Worm (Caenorhabditis elegans) whole organism, L4 larva: ENCODE data around the gene rpn-9.

Experiments used
- T26A8.4 ChIP-seq: fragments of 200-800 bp; sonication (Bioruptor generic); IDR thresholded peaks from 2 replicates; pipeline ENCODE4 v1.3.6; 2022; ENCODE audit warnings: missing genetic modification characterization, missing compliant biosample characterization
- ZK546.5 ChIP-seq, 2 experiments: sonication (generic microtip); optimal IDR thresholded peaks; 2 replicates each; lab custom pipeline; 2017; ENCODE audit warnings: missing biosample characterization in 2 of 2, missing genetic modification characterization in 2 of 2
- nhr-11 ChIP-seq: fragments of 150-350 bp; optimal IDR thresholded peaks from 2 replicates; lab custom pipeline; 2014; ENCODE audit warnings: missing biosample characterization, missing genetic modification characterization
- pqm-1 ChIP-seq: sonication (generic microtip); optimal IDR thresholded peaks from 2 replicates; lab custom pipeline; 2017; ENCODE audit warnings: missing biosample characterization, missing genetic modification characterization

ce11 chrII:11192488-11192887 is 46.2 kb downstream of the rpn-9 start:
- no peak for TF ChIP-seq T26A8.4 (GFP tag; lab: Robert Waterston, UW)
- no peak for TF ChIP-seq nhr-11 (tag; lab: Kevin White, UChicago)
- TF ChIP-seq pqm-1: no peak
- TF ChIP-seq ZK546.5 (tag; optimal IDR thresholded peaks at IDR 0.05; lab: Kevin White, UChicago): no peak
